Worm (Caenorhabditis elegans): ENCODE results near the gene Y97E10AR.3.

DNA sequence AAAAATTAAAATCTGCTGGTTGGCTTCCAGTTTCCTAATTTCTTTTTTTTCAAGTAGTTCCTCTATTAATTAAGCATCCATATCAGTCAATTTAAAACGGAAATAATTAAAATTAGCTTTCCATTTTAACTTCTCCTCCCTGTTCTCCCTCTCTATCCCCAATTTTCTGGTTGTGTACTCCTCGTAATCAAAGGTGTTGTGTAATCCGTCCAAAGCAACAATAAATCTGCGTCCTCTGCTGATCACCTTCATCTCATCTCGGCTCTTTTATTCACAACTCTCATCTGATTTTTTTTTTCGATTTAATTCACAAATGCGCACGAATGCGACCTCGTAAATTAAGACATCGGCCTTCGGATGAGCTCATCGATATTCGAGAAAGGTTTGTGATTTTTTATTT, 11.4 kb downstream of the Y97E10AR.3 start, which contains the start of gene Y97E10AR.2:
- no peak for TF ChIP-seq unc-30 (tag; optimal IDR thresholded peaks at IDR 0.05)
- no peak for TF ChIP-seq ama-1 (optimal IDR thresholded peaks at IDR 0.05)
- TF ChIP-seq rnt-1 (tag; optimal IDR thresholded peaks at IDR 0.05): no peak
- TF ChIP-seq unc-130 (tag; optimal IDR thresholded peaks at IDR 0.05): no peak
- no peak for TF ChIP-seq nhr-11 (tag; optimal IDR thresholded peaks at IDR 0.05)
- no peak for TF ChIP-seq vab-15 (tag; optimal IDR thresholded peaks at IDR 0.05)
- TF ChIP-seq egl-27 (tag; optimal IDR thresholded peaks at IDR 0.05): no peak
- TF ChIP-seq mdl-1 (tag; optimal IDR thresholded peaks at IDR 0.05): no peak
- no peak for TF ChIP-seq aly-2 (tag; optimal IDR thresholded peaks at IDR 0.05)
- no peak for TF ChIP-seq lin-14 (GFP tag; optimal IDR thresholded peaks at IDR 0.05)
- TF ChIP-seq pqm-1 (tag; optimal IDR thresholded peaks at IDR 0.05): no peak
